Worm (Caenorhabditis elegans): ENCODE results near the gene rict-1.

The rict-1 gene

DNA sequence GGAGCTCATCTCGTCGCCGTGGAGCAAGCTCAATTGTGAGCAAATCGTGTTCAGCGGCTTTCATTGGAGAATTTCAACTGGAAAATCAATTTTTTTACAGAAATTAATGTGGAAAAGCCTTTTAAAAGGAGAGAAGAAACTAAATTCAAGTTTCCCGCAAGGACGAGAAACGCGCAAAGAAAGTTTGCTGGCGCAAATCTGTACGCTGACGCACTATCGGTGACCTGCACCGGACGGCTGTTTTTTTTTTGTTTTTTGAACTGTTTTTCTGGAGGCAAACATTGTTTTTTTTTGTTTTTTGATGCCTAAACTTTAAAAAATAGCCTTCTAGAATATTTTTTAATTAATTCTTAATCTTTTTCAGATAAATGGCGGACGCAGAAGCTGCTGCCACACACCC lies 40.4 kb upstream of the rict-1 start, which contains the start of the genes hpr-17 and F32A11.1:
Gene hpr-17, minus strand, starts transcription at position 77 of the 400 bp plus-strand sequence.
Gene F32A11.1, plus strand, starts transcription at position 359 of the 400 bp plus-strand sequence.
- TF ChIP-seq fos-1 (tag; optimal IDR thresholded peaks at IDR 0.05) (no peak), nhr-12 (tag; optimal IDR thresholded peaks at IDR 0.05) (no peak), eor-1 (tag; optimal IDR thresholded peaks at IDR 0.05) (no peak), unc-62 (GFP tag; optimal IDR thresholded peaks at IDR 0.05) (no peak), tbx-2 (tag; optimal IDR thresholded peaks at IDR 0.05) (peak; percentile 51), daf-12 (tag; optimal IDR thresholded peaks at IDR 0.05) (no peak), hmg-11 (tag; optimal IDR thresholded peaks at IDR 0.05) (peak; percentile 31), unc-39 (tag; optimal IDR thresholded peaks at IDR 0.05) (no peak), nhr-28 (tag; optimal IDR thresholded peaks at IDR 0.05) (no peak), ceh-9 (tag; optimal IDR thresholded peaks at IDR 0.05) (no peak), nhr-237 (tag; optimal IDR thresholded peaks at IDR 0.05) (no peak), nhr-23 (tag; optimal IDR thresholded peaks at IDR 0.05) (peak; percentile 87), lin-39 (tag; optimal IDR thresholded peaks at IDR 0.05) (peak; percentile 67), ceh-28 (tag; optimal IDR thresholded peaks at IDR 0.05) (peak; percentile 39), nhr-43 (tag; optimal IDR thresholded peaks at IDR 0.05; ENCODE audit: poor library complexity, severe bottlenecking) (peak; percentile 80), R02D3.7 (tag; optimal IDR thresholded peaks at IDR 0.05) (peak; percentile 64), zag-1 (tag; optimal IDR thresholded peaks at IDR 0.05) (no peak), nfya-1 (tag; optimal IDR thresholded peaks at IDR 0.05; ENCODE audit: insufficient read depth) (peak; percentile 87), fkh-10 (GFP tag; optimal IDR thresholded peaks at IDR 0.05) (peak; percentile 45), ZK546.5 (tag; optimal IDR thresholded peaks at IDR 0.05) (no peak), ztf-4 (tag; optimal IDR thresholded peaks at IDR 0.05) (no peak), aly-2 (tag; optimal IDR thresholded peaks at IDR 0.05) (no peak), mml-1 (tag; optimal IDR thresholded peaks at IDR 0.05) (no peak), elt-2 (tag; optimal IDR thresholded peaks at IDR 0.05) (peak; percentile 49), skn-1 (tag; optimal IDR thresholded peaks at IDR 0.05) (peak; percentile 64), elt-3 (tag; optimal IDR thresholded peaks at IDR 0.05) (no peak), fkh-2 (tag; optimal IDR thresholded peaks at IDR 0.05) (no peak), jun-1 (tag; optimal IDR thresholded peaks at IDR 0.05) (peak; percentile 13), ztf-11 (tag; optimal IDR thresholded peaks at IDR 0.05) (no peak), ceh-16 (tag; optimal IDR thresholded peaks at IDR 0.05) (no peak), egl-5 (tag; optimal IDR thresholded peaks at IDR 0.05) (peak; percentile 14), lsy-12 (tag; optimal IDR thresholded peaks at IDR 0.05) (peak; percentile 67), nhr-77 (tag; optimal IDR thresholded peaks at IDR 0.05) (no peak), snpc-4 (tag; optimal IDR thresholded peaks at IDR 0.05) (peak; percentile 87), lin-15B (tag; optimal IDR thresholded peaks at IDR 0.05) (peak; percentile 94), ceh-82 (tag; optimal IDR thresholded peaks at IDR 0.05) (peak; percentile 31), mdl-1 (tag; optimal IDR thresholded peaks at IDR 0.05) (no peak), elt-1 (tag; optimal IDR thresholded peaks at IDR 0.05) (no peak), nhr-25 (tag; optimal IDR thresholded peaks at IDR 0.05) (peak; percentile 67), pha-4 (tag; optimal IDR thresholded peaks at IDR 0.05) (peak; percentile 92), sea-2 (GFP tag; optimal IDR thresholded peaks at IDR 0.05) (no peak), nhr-11 (tag; optimal IDR thresholded peaks at IDR 0.05) (no peak), nhr-76 (tag; optimal IDR thresholded peaks at IDR 0.05) (no peak), egl-27 (tag; optimal IDR thresholded peaks at IDR 0.05) (no peak), pqm-1 (tag; optimal IDR thresholded peaks at IDR 0.05) (peak; percentile 53), nhr-67 (tag; optimal IDR thresholded peaks at IDR 0.05) (no peak), ama-1 (optimal IDR thresholded peaks at IDR 0.05) (no peak)

ce11 chrII:13156071-13156470 lies 39.5 kb upstream of the rict-1 start:
- TF ChIP-seq tbx-2 (tag; optimal IDR thresholded peaks at IDR 0.05) (no peak), ztf-4 (tag; optimal IDR thresholded peaks at IDR 0.05) (no peak), aly-2 (tag; optimal IDR thresholded peaks at IDR 0.05) (no peak)
